Worm (Caenorhabditis elegans) whole organism, L3 larva: ENCODE data around the gene mek-1.

Experiments
- aly-2 ChIP-seq: fragments of 150-350 bp; optimal IDR thresholded peaks from 2 replicates; lab custom pipeline; 2014; ENCODE audit warnings: missing biosample characterization, missing genetic modification characterization
- ceh-16 ChIP-seq: sonication (generic microtip); optimal IDR thresholded peaks from 2 replicates; lab custom pipeline; 2017; ENCODE audit warnings: missing biosample characterization, missing genetic modification characterization
- egl-27 ChIP-seq: sonication (generic microtip); optimal IDR thresholded peaks from 4 replicates; lab custom pipeline; 2017; ENCODE audit warnings: missing biosample characterization, missing genetic modification reagents, missing genetic modification characterization
- elt-1 ChIP-seq: fragments of 150-350 bp; optimal IDR thresholded peaks from 2 replicates; lab custom pipeline; 2014; ENCODE audit warnings: missing biosample characterization, missing genetic modification characterization
- fkh-10 ChIP-seq: sonication (generic microtip); optimal IDR thresholded peaks from 2 replicates; lab custom pipeline; 2017; ENCODE audit warnings: missing biosample characterization, missing genetic modification reagents, missing genetic modification characterization
- fos-1 ChIP-seq: fragments of 150-350 bp; optimal IDR thresholded peaks from 2 replicates; lab custom pipeline; 2014; ENCODE audit warnings: missing biosample characterization, missing genetic modification characterization
- mdl-1 ChIP-seq: fragments of 150-350 bp; optimal IDR thresholded peaks from 2 replicates; lab custom pipeline; 2014; ENCODE audit warnings: missing biosample characterization, missing genetic modification characterization
- nhr-11 ChIP-seq: fragments of 150-350 bp; optimal IDR thresholded peaks from 2 replicates; lab custom pipeline; 2014; ENCODE audit warnings: missing biosample characterization, missing genetic modification characterization
- nhr-23 ChIP-seq: fragments of 150-350 bp; optimal IDR thresholded peaks from 2 replicates; lab custom pipeline; 2014; ENCODE audit warnings: missing biosample characterization, missing genetic modification reagents, missing genetic modification characterization
- pha-4 ChIP-seq: fragments of 150-350 bp; optimal IDR thresholded peaks from 2 replicates; lab custom pipeline; 2014; ENCODE audit warnings: missing biosample characterization, missing genetic modification reagents, missing genetic modification characterization
- sea-2 ChIP-seq: fragments of 150-350 bp; sonication (generic microtip); optimal IDR thresholded peaks from 4 replicates; lab custom pipeline; 2014; ENCODE audit warnings: missing biosample characterization, missing genetic modification reagents, missing genetic modification characterization
- skn-1 ChIP-seq: fragments of 150-350 bp; optimal IDR thresholded peaks from 2 replicates; lab custom pipeline; 2014; ENCODE audit warnings: missing biosample characterization, missing genetic modification characterization
- snpc-4 ChIP-seq: fragments of 150-350 bp; optimal IDR thresholded peaks from 2 replicates; lab custom pipeline; 2014; ENCODE audit warnings: missing biosample characterization, missing genetic modification characterization

DNA sequence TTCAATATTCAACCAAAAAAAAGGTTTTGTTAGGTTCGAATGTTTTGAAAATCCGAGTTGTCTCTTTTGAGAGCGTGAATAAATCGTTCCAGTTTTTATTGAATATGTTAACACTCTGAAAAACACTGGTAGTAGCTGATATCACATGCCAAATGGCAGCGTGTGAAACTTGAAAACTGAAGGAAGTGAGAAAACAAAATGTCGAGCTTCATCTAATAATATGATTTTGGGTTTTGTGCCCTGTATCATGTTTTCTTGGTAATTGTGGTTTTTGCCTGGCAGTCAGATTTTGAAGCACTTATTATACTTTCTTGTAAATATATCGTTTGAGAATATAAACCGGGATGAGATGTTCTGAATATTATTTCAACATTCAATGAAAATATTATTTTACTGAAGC lies 23.8 kb downstream of the mek-1 start, which contains the start of gene F48E3.6:
- no peak for TF ChIP-seq snpc-4
- no peak for TF ChIP-seq ceh-16 (tag; lab: Kevin White, UChicago)
- TF ChIP-seq egl-27 (tag; lab: Kevin White, UChicago) = no peak
- no peak for TF ChIP-seq fos-1 (tag; lab: Kevin White, UChicago)
- no peak for TF ChIP-seq elt-1
- no peak for TF ChIP-seq nhr-11 (tag; lab: Kevin White, UChicago)
- no peak for TF ChIP-seq mdl-1 (tag; lab: Kevin White, UChicago)
- no peak for TF ChIP-seq skn-1
- no peak for TF ChIP-seq sea-2 (GFP tag; lab: Kevin White, UChicago)
- TF ChIP-seq nhr-23 (tag; lab: Kevin White, UChicago) = no peak
- no peak for TF ChIP-seq aly-2
- no peak for TF ChIP-seq pha-4
- TF ChIP-seq fkh-10 = no peak
